Worm (Caenorhabditis elegans) whole organism, late embryonic: ENCODE results near the gene srz-94.

ENCODE experiments used
- K09A11.1 ChIP-seq: sonication (generic microtip); optimal IDR thresholded peaks from 2 replicates; lab custom pipeline; 2017; ENCODE audit warnings: antibody characterized with exemption, mild to moderate bottlenecking, missing genetic modification characterization, missing compliant biosample characterization; ENCODE audit not compliant: insufficient read depth
- ceh-14 ChIP-seq: sonication (generic microtip); optimal IDR thresholded peaks from 2 replicates; lab custom pipeline; 2016; ENCODE audit warnings: missing genotype, missing genetic modification characterization, missing compliant biosample characterization
- hlh-13 ChIP-seq: fragments of 200-800 bp; sonication (Bioruptor generic); optimal IDR thresholded peaks from 2 replicates; lab custom pipeline; 2018; ENCODE audit warnings: mild to moderate bottlenecking, missing genetic modification characterization, missing compliant biosample characterization
- hlh-15 ChIP-seq: sonication (generic microtip); optimal IDR thresholded peaks from 2 replicates; lab custom pipeline; 2016; ENCODE audit warnings: missing genetic modification characterization, missing compliant biosample characterization
- hlh-30 ChIP-seq: sonication (generic microtip); optimal IDR thresholded peaks from 2 replicates; lab custom pipeline; 2017; ENCODE audit warnings: antibody characterized with exemption, missing genetic modification characterization, missing compliant biosample characterization; ENCODE audit not compliant: insufficient read depth
- lim-6 ChIP-seq: sonication (generic microtip); optimal IDR thresholded peaks from 2 replicates; lab custom pipeline; 2016; ENCODE audit warnings: missing genetic modification characterization, missing compliant biosample characterization
- nhr-11 ChIP-seq: fragments of 150-350 bp; optimal IDR thresholded peaks from 2 replicates; lab custom pipeline; 2014; ENCODE audit warnings: missing biosample characterization, missing genetic modification characterization
- pha-4 ChIP-seq: fragments of 150-350 bp; optimal IDR thresholded peaks from 2 replicates; lab custom pipeline; 2018; ENCODE audit warnings: missing biosample characterization, missing genetic modification reagents, missing genetic modification characterization
- pqm-1 ChIP-seq: sonication (generic microtip); optimal IDR thresholded peaks from 2 replicates; lab custom pipeline; 2016; ENCODE audit warnings: missing genetic modification characterization, missing compliant biosample characterization

DNA sequence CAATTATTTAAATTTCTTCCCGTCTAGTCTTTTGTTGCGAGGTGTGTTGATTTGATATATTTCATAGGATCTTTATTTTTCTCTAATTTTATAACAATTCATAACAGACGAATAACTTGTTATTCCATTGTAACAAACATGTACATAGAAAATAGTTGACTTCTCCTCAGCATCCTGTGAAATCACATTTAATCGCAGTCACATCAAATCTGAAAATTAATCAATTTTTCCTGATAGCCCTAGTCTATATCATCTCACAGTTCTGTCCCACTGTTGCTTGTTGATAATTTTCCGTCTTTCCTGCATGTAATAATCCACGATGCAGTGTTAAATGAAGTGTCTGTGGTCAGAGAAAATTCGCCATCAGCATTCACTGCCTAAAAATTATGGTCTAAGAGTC, 48.0 kb downstream of the srz-94 start:
- TF ChIP-seq hlh-30 (tag; lab: Kevin White, UChicago) (no peak), hlh-15 (tag; lab: Kevin White, UChicago) (no peak), pqm-1 (tag; lab: Kevin White, UChicago) (no peak), pha-4 (tag; lab: Kevin White, UChicago) (no peak), lim-6 (tag; lab: Kevin White, UChicago) (no peak), hlh-13 (GFP tag; lab: Kevin White, UChicago) (no peak), ceh-14 (tag; lab: Kevin White, UChicago) (no peak), K09A11.1 (no peak), nhr-11 (tag; lab: Kevin White, UChicago) (no peak)
